Fruit fly (Drosophila melanogaster) whole organism, embryonic: ENCODE measurements around the gene SsRbeta.

ENCODE experiments used
- CG10209 ChIP-seq: fragments of 200-800 bp; sonication (Bioruptor generic); optimal IDR thresholded peaks from 3 replicates; lab custom pipeline; 2017; ENCODE audit warnings: missing biosample characterization, mild to moderate bottlenecking, missing genetic modification characterization, missing genetic modification reagents
- CG10321 ChIP-seq: fragments of 200-800 bp; sonication (Bioruptor generic); IDR thresholded peaks from 2 replicates; pipeline ENCODE4 v1.3.6; 2022; ENCODE audit warnings: missing biosample characterization, missing genetic modification characterization
- CG11093 ChIP-seq: fragments of 200-800 bp; sonication (Bioruptor generic); IDR thresholded peaks from 3 replicates; pipeline ENCODE4 v1.3.6; 2022; ENCODE audit warnings: missing biosample characterization, missing genetic modification characterization
- CG11504 ChIP-seq: fragments of 200-800 bp; sonication (Bioruptor generic); optimal IDR thresholded peaks from 3 replicates; lab custom pipeline; 2019; ENCODE audit warnings: missing biosample characterization, mild to moderate bottlenecking, missing genetic modification characterization, moderate library complexity
- CG11723 ChIP-seq: fragments of 200-800 bp; sonication (Bioruptor generic); optimal IDR thresholded peaks from 2 replicates; lab custom pipeline; 2017; ENCODE audit warnings: missing biosample characterization, mild to moderate bottlenecking, missing genetic modification characterization
- CG12299 ChIP-seq: fragments of 200-800 bp; sonication (Bioruptor generic); optimal IDR thresholded peaks from 2 replicates; lab custom pipeline; 2018; ENCODE audit warnings: missing biosample characterization, mild to moderate bottlenecking, missing genetic modification characterization
- CG14050 ChIP-seq: fragments of 200-800 bp; sonication (Bioruptor generic); IDR thresholded peaks from 3 replicates; pipeline ENCODE4 v1.3.6; 2022; ENCODE audit warnings: missing biosample characterization, missing genetic modification characterization
- CG15269 ChIP-seq: fragments of 200-800 bp; sonication (Bioruptor generic); optimal IDR thresholded peaks from 2 replicates; lab custom pipeline; 2018; ENCODE audit warnings: missing biosample characterization, mild to moderate bottlenecking, missing genetic modification characterization, moderate library complexity
- CG15601 ChIP-seq: fragments of 200-800 bp; sonication (Bioruptor generic); optimal IDR thresholded peaks from 3 replicates; lab custom pipeline; 2019; ENCODE audit warnings: missing biosample characterization, mild to moderate bottlenecking, missing genetic modification characterization, moderate library complexity
- CG16813 ChIP-seq: fragments of 200-800 bp; sonication (Bioruptor generic); IDR thresholded peaks from 3 replicates; pipeline ENCODE4 v1.3.6; 2022; ENCODE audit warnings: missing biosample characterization, missing genetic modification characterization; ENCODE audit not compliant: partially characterized antibody
- CG1792 ChIP-seq: fragments of 200-800 bp; sonication (Bioruptor generic); optimal IDR thresholded peaks from 2 replicates; lab custom pipeline; 2016; ENCODE audit warnings: missing biosample characterization, missing genetic modification characterization
- CG2116 ChIP-seq: fragments of 200-800 bp; sonication (Bioruptor generic); optimal IDR thresholded peaks from 3 replicates; lab custom pipeline; 2018; ENCODE audit warnings: missing biosample characterization, mild to moderate bottlenecking, missing genetic modification characterization
- CG2120 ChIP-seq: fragments of 200-800 bp; sonication (Bioruptor generic); optimal IDR thresholded peaks from 3 replicates; lab custom pipeline; 2016; ENCODE audit warnings: missing biosample characterization, missing genetic modification characterization
- CG31224 ChIP-seq: fragments of 200-800 bp; sonication (Bioruptor generic); IDR thresholded peaks from 2 replicates; pipeline ENCODE4 v1.3.6; 2022; ENCODE audit warnings: missing biosample characterization, missing genetic modification characterization
- CG34224 ChIP-seq: fragments of 200-800 bp; sonication (Bioruptor generic); IDR thresholded peaks from 3 replicates; pipeline ENCODE4 v1.3.6; 2022; ENCODE audit warnings: missing biosample characterization, missing genetic modification characterization; ENCODE audit not compliant: partially characterized antibody
- CG4617 ChIP-seq: fragments of 200-800 bp; sonication (Bioruptor generic); optimal IDR thresholded peaks from 3 replicates; lab custom pipeline; 2016; ENCODE audit warnings: missing biosample characterization, missing genetic modification characterization, borderline replicate concordance
- CG7745 ChIP-seq: fragments of 200-800 bp; sonication (Bioruptor generic); optimal IDR thresholded peaks from 2 replicates; lab custom pipeline; 2018; ENCODE audit warnings: missing biosample characterization, mild to moderate bottlenecking, missing genetic modification characterization, moderate library complexity
- CG8765 ChIP-seq: fragments of 200-800 bp; sonication (Bioruptor generic); IDR thresholded peaks from 2 replicates; pipeline ENCODE4 v1.3.6; 2022; ENCODE audit warnings: missing biosample characterization, missing genetic modification characterization
- CHES-1-like ChIP-seq: fragments of 200-800 bp; sonication (Bioruptor generic); optimal IDR thresholded peaks from 2 replicates; lab custom pipeline; 2016; ENCODE audit warnings: missing biosample characterization, missing genetic modification characterization
- Deaf1 ChIP-seq: fragments of 200-800 bp; optimal IDR thresholded peaks from 3 replicates; lab custom pipeline; 2019; ENCODE audit warnings: missing biosample characterization, mild to moderate bottlenecking, missing genetic modification characterization, moderate library complexity
- Dip2 ChIP-seq: fragments of 200-800 bp; sonication (Bioruptor generic); IDR thresholded peaks from 2 replicates; pipeline ENCODE4 v1.3.6; 2022; ENCODE audit warnings: missing biosample characterization, missing genetic modification characterization
- HLH4C ChIP-seq: fragments of 200-800 bp; sonication (Bioruptor generic); IDR thresholded peaks from 3 replicates; pipeline ENCODE4 v1.3.6; 2022; ENCODE audit warnings: missing biosample characterization, missing genetic modification characterization; ENCODE audit not compliant: partially characterized antibody
- Mad ChIP-seq: fragments of 200-800 bp; sonication (Bioruptor generic); optimal IDR thresholded peaks from 2 replicates; lab custom pipeline; 2016; ENCODE audit warnings: missing biosample characterization, missing genetic modification characterization
- Max ChIP-seq: fragments of 200-800 bp; sonication (Bioruptor generic); optimal IDR thresholded peaks from 2 replicates; lab custom pipeline; 2016; ENCODE audit warnings: missing biosample characterization, mild to moderate bottlenecking, missing genetic modification characterization
- NC2β ChIP-seq: fragments of 200-800 bp; sonication (Bioruptor generic); optimal IDR thresholded peaks from 2 replicates; lab custom pipeline; 2016; ENCODE audit warnings: missing biosample characterization, missing genetic modification characterization
- Sin3A ChIP-seq: fragments of >200 bp; optimal IDR thresholded peaks from 2 replicates; lab custom pipeline; 2018
- Six4 ChIP-seq: fragments of 200-800 bp; sonication (Bioruptor generic); optimal IDR thresholded peaks from 2 replicates; lab custom pipeline; 2016; ENCODE audit warnings: missing biosample characterization, missing genetic modification characterization
- Spps ChIP-seq: fragments of 200-800 bp; sonication (Bioruptor generic); optimal IDR thresholded peaks from 2 replicates; lab custom pipeline; 2018; ENCODE audit warnings: missing biosample characterization, mild to moderate bottlenecking, missing genetic modification characterization
- Sry-δ ChIP-seq: fragments of 200-800 bp; sonication (Bioruptor generic); optimal IDR thresholded peaks from 2 replicates; lab custom pipeline; 2016; ENCODE audit warnings: missing biosample characterization, missing genetic modification characterization
- bsh ChIP-seq, 2 experiments: fragments of 200-800 bp; sonication (Bioruptor generic); optimal IDR thresholded peaks; 2 replicates each; lab custom pipeline; 2017 to 2018; ENCODE audit warnings: mild to moderate bottlenecking in 2 of 2, missing biosample characterization in 2 of 2, missing genetic modification characterization in 2 of 2, moderate library complexity in 1 of 2
- cad ChIP-seq: fragments of >200 bp; optimal IDR thresholded peaks from 2 replicates; lab custom pipeline; 2017; ENCODE audit warnings: missing biosample characterization, missing genetic modification characterization
- cato ChIP-seq: fragments of 200-800 bp; sonication (Bioruptor generic); optimal IDR thresholded peaks from 2 replicates; lab custom pipeline; 2016; ENCODE audit warnings: missing biosample characterization, missing genetic modification characterization, borderline replicate concordance
- cwo ChIP-seq: fragments of 200-800 bp; sonication (Bioruptor generic); optimal IDR thresholded peaks from 3 replicates; lab custom pipeline; 2017; ENCODE audit warnings: missing biosample characterization, missing genetic modification characterization, mild to moderate bottlenecking, moderate library complexity, missing genetic modification reagents
- emc ChIP-seq: fragments of 200-800 bp; sonication (Bioruptor generic); optimal IDR thresholded peaks from 2 replicates; lab custom pipeline; 2016; ENCODE audit warnings: missing biosample characterization, missing genetic modification characterization
- gt ChIP-seq: fragments of 200-800 bp; sonication (Bioruptor generic); IDR thresholded peaks from 2 replicates; pipeline ENCODE4 v1.3.6; 2022; ENCODE audit warnings: missing biosample characterization, missing genetic modification characterization
- hb ChIP-seq: fragments of 200-800 bp; sonication (Bioruptor generic); IDR thresholded peaks from 3 replicates; pipeline ENCODE4 v1.3.6; 2022; ENCODE audit warnings: missing biosample characterization, missing genetic modification characterization; ENCODE audit not compliant: partially characterized antibody
- ind ChIP-seq: fragments of 200-800 bp; sonication (Bioruptor generic); optimal IDR thresholded peaks from 3 replicates; lab custom pipeline; 2016; ENCODE audit warnings: missing biosample characterization, missing genetic modification characterization
- jumu ChIP-seq: fragments of 200-800 bp; sonication (Bioruptor generic); optimal IDR thresholded peaks from 3 replicates; lab custom pipeline; 2016; ENCODE audit warnings: missing biosample characterization, missing genetic modification characterization
- lilli ChIP-seq: fragments of 200-800 bp; sonication (Bioruptor generic); optimal IDR thresholded peaks from 3 replicates; lab custom pipeline; 2016; ENCODE audit warnings: missing biosample characterization, missing genetic modification characterization
- lola ChIP-seq, 3 experiments: fragments of >200 bp in 2 of 3; fragments of 200-800 bp in 1 of 3; sonication (Bioruptor generic) in 1 of 3; optimal IDR thresholded peaks; 2 replicates each; lab custom pipeline; 2017 to 2019; ENCODE audit warnings: missing biosample characterization in 3 of 3, missing genetic modification characterization in 3 of 3, mild to moderate bottlenecking in 1 of 3, moderate library complexity in 1 of 3
- mam ChIP-seq: fragments of 200-800 bp; sonication (Bioruptor generic); optimal IDR thresholded peaks from 3 replicates; lab custom pipeline; 2016; ENCODE audit warnings: missing biosample characterization, missing genetic modification characterization
- nau ChIP-seq: fragments of 200-800 bp; sonication (Bioruptor generic); optimal IDR thresholded peaks from 3 replicates; lab custom pipeline; 2017; ENCODE audit warnings: missing biosample characterization, mild to moderate bottlenecking, missing genetic modification characterization, missing genetic modification reagents
- nom ChIP-seq: fragments of 200-800 bp; sonication (Bioruptor generic); optimal IDR thresholded peaks from 2 replicates; lab custom pipeline; 2017; ENCODE audit warnings: missing biosample characterization, missing genetic modification characterization, mild to moderate bottlenecking, moderate library complexity, missing genetic modification reagents
- pfk ChIP-seq: fragments of 200-800 bp; sonication (Bioruptor generic); optimal IDR thresholded peaks from 2 replicates; lab custom pipeline; 2018; ENCODE audit warnings: missing biosample characterization, mild to moderate bottlenecking, missing genetic modification characterization, moderate library complexity
- scrt ChIP-seq: fragments of 200-800 bp; sonication (Bioruptor generic); optimal IDR thresholded peaks from 2 replicates; lab custom pipeline; 2018; ENCODE audit warnings: missing biosample characterization, mild to moderate bottlenecking, missing genetic modification characterization, moderate library complexity
- seq ChIP-seq: fragments of 200-800 bp; sonication (Bioruptor generic); IDR thresholded peaks from 2 replicates; pipeline ENCODE4 v1.3.6; 2022; ENCODE audit warnings: missing biosample characterization, missing genetic modification characterization
- shn ChIP-seq: fragments of 200-800 bp; sonication (Bioruptor generic); optimal IDR thresholded peaks from 3 replicates; lab custom pipeline; 2016; ENCODE audit warnings: missing biosample characterization, missing genetic modification characterization
- vnd ChIP-seq: fragments of 200-800 bp; sonication (Bioruptor generic); IDR thresholded peaks from 3 replicates; pipeline ENCODE4 v1.3.6; 2022; ENCODE audit warnings: missing biosample characterization, missing genetic modification characterization; ENCODE audit not compliant: partially characterized antibody
- zf30C ChIP-seq: fragments of 200-800 bp; sonication (Bioruptor generic); optimal IDR thresholded peaks from 3 replicates; lab custom pipeline; 2018; ENCODE audit warnings: missing biosample characterization, mild to moderate bottlenecking, missing genetic modification characterization

The SsRbeta gene

dm6 chr3L:16160420-16161069 is 31.1 kb downstream of the SsRbeta start (continued):
- peak; percentile 75 for TF ChIP-seq CG10209 (GFP tag; lab: Kevin White, UChicago)
- TF ChIP-seq emc = peak; percentile 16
- peak; percentile 75 for TF ChIP-seq cwo
- TF ChIP-seq HLH4C (GFP tag; lab: Robert Waterston, UW) = no peak
- TF ChIP-seq CHES-1-like = peak; percentile 62
- peak; percentile 31; the same call in 1 of the 3 replicates for TF ChIP-seq CG11093 (GFP tag; lab: Robert Waterston, UW)
- no peak for TF ChIP-seq CG12299 (tag; lab: Kevin White, UChicago)
- TF ChIP-seq cato (GFP tag; lab: Kevin White, UChicago) = peak; percentile 4
- 0 out of 3 replicates have a peak, but pooled peaks have one; percentile 16 for TF ChIP-seq vnd
- TF ChIP-seq gt (GFP tag; lab: Robert Waterston, UW) = no peak
- TF ChIP-seq ind (GFP tag; lab: Kevin White, UChicago) = peak; percentile 72
- no peak for TF ChIP-seq cad (GFP tag; lab: Kevin White, UChicago)
- peak; percentile 19 for TF ChIP-seq scrt (GFP tag; lab: Kevin White, UChicago)
- peak; percentile 53 for TF ChIP-seq Deaf1
- no peak for TF ChIP-seq CG16813
- TF ChIP-seq Sin3A (lab: Kevin White, UChicago) = no peak
- peak in 1 of 3 experiments; percentile 40 for TF ChIP-seq lola (GFP tag; optimal IDR thresholded peaks at IDR 0.05; lab: Kevin White, UChicago)
- TF ChIP-seq nau (GFP tag; lab: Kevin White, UChicago) = peak; percentile 10
- TF ChIP-seq hb (GFP tag; lab: Robert Waterston, UW) = no peak
- TF ChIP-seq CG11504 (tag; lab: Kevin White, UChicago) = peak; percentile 78
- peak; percentile 5 for TF ChIP-seq Mad
- TF ChIP-seq seq = peak; percentile 70
- TF ChIP-seq CG7745 = no peak
- peak; percentile 89 for TF ChIP-seq CG2120 (GFP tag; lab: Kevin White, UChicago)
- no peak for TF ChIP-seq Six4 (GFP tag; lab: Kevin White, UChicago)
- peak; percentile 24; the same call in 1 of the 3 replicates for TF ChIP-seq CG14050 (GFP tag; lab: Robert Waterston, UW)
- TF ChIP-seq CG15601 = peak; percentile 11
- no peak for TF ChIP-seq Spps
- no peak for TF ChIP-seq Dip2 (GFP tag; lab: Robert Waterston, UW)
- peak; percentile 3 for TF ChIP-seq Sry-δ (GFP tag; lab: Kevin White, UChicago)
- no peak for TF ChIP-seq CG10321 (GFP tag; lab: Robert Waterston, UW)
- TF ChIP-seq Max (GFP tag; lab: Kevin White, UChicago) = peak; percentile 25
- TF ChIP-seq nom (GFP tag; lab: Kevin White, UChicago) = no peak
- TF ChIP-seq jumu (GFP tag; lab: Kevin White, UChicago) = peak; percentile 23
- TF ChIP-seq lilli (GFP tag; lab: Kevin White, UChicago) = peak; percentile 75
- TF ChIP-seq CG15269 (tag; lab: Kevin White, UChicago) = peak; percentile 81
- TF ChIP-seq shn (GFP tag; lab: Kevin White, UChicago) = peak; percentile 73
- TF ChIP-seq CG1792 (GFP tag; lab: Kevin White, UChicago) = peak; percentile 41
- TF ChIP-seq NC2β (GFP tag; lab: Kevin White, UChicago) = peak; percentile 1
- peak; percentile 77 for TF ChIP-seq mam
- no peak for TF ChIP-seq CG34224
- TF ChIP-seq CG2116 = no peak
- peak; percentile 18 for TF ChIP-seq CG11723 (GFP tag; lab: Kevin White, UChicago)
- TF ChIP-seq bsh (GFP tag; optimal IDR thresholded peaks at IDR 0.05; lab: Kevin White, UChicago) = peak in 1 of 2 experiments; percentile 64
- no peak for TF ChIP-seq pfk
- no peak for TF ChIP-seq CG8765 (GFP tag; lab: Robert Waterston, UW)
- peak; percentile 57 for TF ChIP-seq zf30C
- no peak for TF ChIP-seq CG31224
- TF ChIP-seq CG4617 (GFP tag; lab: Kevin White, UChicago) = no peak
